Worm (Caenorhabditis elegans) whole organism, young adult: ENCODE data around the gene F31F7.2.

ENCODE experiments used
- B0336.3 ChIP-seq: fragments of 200-800 bp; sonication (Bioruptor generic); IDR thresholded peaks from 2 replicates; pipeline ENCODE4 v1.3.6; 2022; ENCODE audit warnings: missing genetic modification characterization, missing compliant biosample characterization
- C06A6.2 ChIP-seq: fragments of 200-800 bp; sonication (Bioruptor generic); conservative IDR thresholded peaks from 2 replicates; pipeline ENCODE4 v1.3.6; 2022; ENCODE audit warnings: missing genetic modification characterization, missing compliant biosample characterization
- F10E7.11 ChIP-seq: sonication (generic microtip); optimal IDR thresholded peaks from 2 replicates; lab custom pipeline; 2017; ENCODE audit warnings: mild to moderate bottlenecking, missing genetic modification characterization, moderate library complexity, missing compliant biosample characterization
- F22D6.2 ChIP-seq: sonication (generic microtip); optimal IDR thresholded peaks from 2 replicates; lab custom pipeline; 2016; ENCODE audit warnings: mild to moderate bottlenecking, missing genetic modification characterization, missing compliant biosample characterization
- F23B12.7 ChIP-seq: sonication (generic microtip); optimal IDR thresholded peaks from 2 replicates; lab custom pipeline; 2017; ENCODE audit warnings: missing genetic modification characterization, mild to moderate bottlenecking, missing compliant biosample characterization, antibody characterized with exemption, moderate library complexity; ENCODE audit not compliant: insufficient read depth
- F33H1.4 ChIP-seq: fragments of 200-800 bp; sonication (Bioruptor generic); IDR thresholded peaks from 2 replicates; pipeline ENCODE4 v1.3.6; 2022; ENCODE audit warnings: missing genetic modification reagents, missing genetic modification characterization, missing compliant biosample characterization
- F37B4.10 ChIP-seq: fragments of 200-800 bp; sonication (Bioruptor generic); IDR thresholded peaks from 2 replicates; pipeline ENCODE4 v1.3.6; 2022; ENCODE audit warnings: missing genetic modification characterization, missing compliant biosample characterization
- F57C9.4 ChIP-seq: sonication (generic microtip); optimal IDR thresholded peaks from 2 replicates; lab custom pipeline; 2017; ENCODE audit warnings: mild to moderate bottlenecking, missing genetic modification characterization, missing compliant biosample characterization
- Y56A3A.18 ChIP-seq: fragments of 200-800 bp; sonication (Bioruptor generic); IDR thresholded peaks from 2 replicates; pipeline ENCODE4 v1.3.6; 2022; ENCODE audit warnings: missing genetic modification reagents, missing genetic modification characterization, missing compliant biosample characterization
- ZK185.1 ChIP-seq: sonication (generic microtip); optimal IDR thresholded peaks from 2 replicates; lab custom pipeline; 2016; ENCODE audit warnings: mild to moderate bottlenecking, missing genetic modification characterization, missing compliant biosample characterization; ENCODE audit not compliant: poor library complexity, severe bottlenecking
- athp-1 ChIP-seq: sonication (generic microtip); optimal IDR thresholded peaks from 2 replicates; lab custom pipeline; 2017; ENCODE audit warnings: mild to moderate bottlenecking, missing genetic modification characterization, missing compliant biosample characterization
- bed-2 ChIP-seq: fragments of 200-800 bp; sonication (Bioruptor generic); IDR thresholded peaks from 2 replicates; pipeline ENCODE4 v1.3.6; 2022; ENCODE audit warnings: missing genetic modification reagents, missing genetic modification characterization, missing compliant biosample characterization
- ccch-3 ChIP-seq: fragments of 200-800 bp; sonication (Bioruptor generic); optimal IDR thresholded peaks from 2 replicates; lab custom pipeline; 2018; ENCODE audit warnings: mild to moderate bottlenecking, missing genetic modification characterization, missing compliant biosample characterization
- cebp-1 ChIP-seq, 2 experiments: fragments of 200-800 bp in 1 of 2; sonication (Bioruptor generic) in 1 of 2; sonication (generic microtip) in 1 of 2; IDR thresholded peaks in 1 of 2; optimal IDR thresholded peaks in 1 of 2; 2 replicates each; pipeline versions ENCODE4 v1.3.6 to Lab custom; 2017 to 2022; ENCODE audit warnings: missing compliant biosample characterization in 2 of 2, missing genetic modification characterization in 2 of 2, mild to moderate bottlenecking in 1 of 2, missing genetic modification reagents in 1 of 2, moderate library complexity in 1 of 2
- ceh-27 ChIP-seq: fragments of 200-800 bp; sonication (Bioruptor generic); optimal IDR thresholded peaks from 2 replicates; lab custom pipeline; 2018; ENCODE audit warnings: mild to moderate bottlenecking, missing genetic modification characterization, moderate library complexity, missing compliant biosample characterization
- ceh-40 ChIP-seq: fragments of 200-800 bp; sonication (Bioruptor generic); IDR thresholded peaks from 2 replicates; pipeline ENCODE4 v1.3.6; 2022; ENCODE audit warnings: missing genetic modification characterization, missing compliant biosample characterization
- chd-7 ChIP-seq: sonication (generic microtip); optimal IDR thresholded peaks from 2 replicates; lab custom pipeline; 2016; ENCODE audit warnings: mild to moderate bottlenecking, missing genetic modification characterization, moderate library complexity, missing compliant biosample characterization
- dox-1 ChIP-seq: fragments of 200-800 bp; sonication (Bioruptor generic); IDR thresholded peaks from 2 replicates; pipeline ENCODE4 v1.3.6; 2022; ENCODE audit warnings: missing genetic modification reagents, missing genetic modification characterization, missing compliant biosample characterization
- dpff-1 ChIP-seq: sonication (generic microtip); optimal IDR thresholded peaks from 2 replicates; lab custom pipeline; 2017; ENCODE audit warnings: mild to moderate bottlenecking, missing genetic modification characterization, missing compliant biosample characterization
- egl-18 ChIP-seq: fragments of 200-800 bp; sonication (Bioruptor generic); IDR thresholded peaks from 2 replicates; pipeline ENCODE4 v1.3.6; 2022; ENCODE audit warnings: missing genetic modification reagents, missing genetic modification characterization, missing compliant biosample characterization
- egrh-3 ChIP-seq: fragments of 200-800 bp; sonication (Bioruptor generic); IDR thresholded peaks from 2 replicates; pipeline ENCODE4 v1.3.6; 2022; ENCODE audit warnings: missing genetic modification reagents, missing genetic modification characterization, missing compliant biosample characterization
- hmg-1.2 ChIP-seq: fragments of 200-800 bp; sonication (Bioruptor generic); IDR thresholded peaks from 2 replicates; pipeline ENCODE4 v1.3.6; 2022; ENCODE audit warnings: missing genetic modification reagents, missing genetic modification characterization, missing compliant biosample characterization
- hsf-1 ChIP-seq: fragments of 200-800 bp; sonication (Bioruptor generic); IDR thresholded peaks from 2 replicates; pipeline ENCODE4 v1.3.6; 2022; ENCODE audit warnings: missing genetic modification reagents, missing genetic modification characterization, missing compliant biosample characterization
- let-526 ChIP-seq: fragments of 200-800 bp; sonication (Bioruptor generic); IDR thresholded peaks from 2 replicates; pipeline ENCODE4 v1.3.6; 2022; ENCODE audit warnings: missing genetic modification reagents, missing genetic modification characterization, missing compliant biosample characterization
- lin-26 ChIP-seq: fragments of 200-800 bp; sonication (Bioruptor generic); IDR thresholded peaks from 2 replicates; pipeline ENCODE4 v1.3.6; 2022; ENCODE audit warnings: missing genetic modification reagents, missing genetic modification characterization, missing compliant biosample characterization
- lin-35 ChIP-seq, 3 experiments: fragments of 150-350 bp in 2 of 3; sonication (generic microtip) in 1 of 3; optimal IDR thresholded peaks; 2 replicates each; lab custom pipeline; 2014 to 2018; ENCODE audit warnings: missing biosample characterization in 3 of 3, missing genetic modification characterization in 3 of 3, missing genetic modification reagents in 3 of 3
- lin-40 ChIP-seq: sonication (generic microtip); optimal IDR thresholded peaks from 2 replicates; lab custom pipeline; 2016; ENCODE audit warnings: missing genetic modification characterization, mild to moderate bottlenecking, missing compliant biosample characterization, missing genotype, missing genetic modification reagents
- lsy-27 ChIP-seq: sonication (generic microtip); optimal IDR thresholded peaks from 2 replicates; lab custom pipeline; 2017; ENCODE audit warnings: missing genetic modification characterization, mild to moderate bottlenecking, missing compliant biosample characterization, antibody characterized with exemption, missing genotype, borderline replicate concordance; ENCODE audit not compliant: insufficient read depth
- madf-10 ChIP-seq: sonication (generic microtip); optimal IDR thresholded peaks from 2 replicates; lab custom pipeline; 2016; ENCODE audit warnings: mild to moderate bottlenecking, missing genetic modification characterization, missing compliant biosample characterization
- madf-3 ChIP-seq: fragments of 200-800 bp; sonication (Bioruptor generic); IDR thresholded peaks from 2 replicates; pipeline ENCODE4 v1.3.6; 2022; ENCODE audit warnings: missing genetic modification reagents, missing genetic modification characterization, missing compliant biosample characterization
- nfyb-1 ChIP-seq: fragments of 200-800 bp; sonication (Bioruptor generic); IDR thresholded peaks from 2 replicates; pipeline ENCODE4 v1.3.6; 2022; ENCODE audit warnings: missing genetic modification reagents, missing genetic modification characterization, missing compliant biosample characterization
- nhr-179 ChIP-seq: sonication (generic microtip); optimal IDR thresholded peaks from 2 replicates; lab custom pipeline; 2016; ENCODE audit warnings: mild to moderate bottlenecking, missing genetic modification characterization, missing compliant biosample characterization
- nhr-27 ChIP-seq: fragments of 200-800 bp; sonication (Bioruptor generic); optimal IDR thresholded peaks from 2 replicates; lab custom pipeline; 2018; ENCODE audit warnings: mild to moderate bottlenecking, missing genetic modification characterization, moderate library complexity, missing compliant biosample characterization
- nhr-80 ChIP-seq: sonication (generic microtip); optimal IDR thresholded peaks from 2 replicates; lab custom pipeline; 2016; ENCODE audit warnings: missing genetic modification characterization, missing compliant biosample characterization
- pha-4 ChIP-seq: fragments of 150-350 bp; sonication (generic microtip); optimal IDR thresholded peaks from 2 replicates; lab custom pipeline; 2014; ENCODE audit warnings: missing biosample characterization, missing genetic modification reagents, missing genetic modification characterization
- rcor-1 ChIP-seq: fragments of 200-800 bp; sonication (Bioruptor generic); IDR thresholded peaks from 2 replicates; pipeline ENCODE4 v1.3.6; 2022; ENCODE audit warnings: missing genetic modification reagents, missing genetic modification characterization, missing compliant biosample characterization
- repo-1 ChIP-seq: sonication (generic microtip); optimal IDR thresholded peaks from 2 replicates; lab custom pipeline; 2017; ENCODE audit warnings: mild to moderate bottlenecking, missing genetic modification characterization, missing compliant biosample characterization
- sdz-38 ChIP-seq: sonication (generic microtip); optimal IDR thresholded peaks from 2 replicates; lab custom pipeline; 2016; ENCODE audit warnings: missing genotype, missing genetic modification characterization, missing compliant biosample characterization
- tlf-1 ChIP-seq: fragments of 200-800 bp; sonication (Bioruptor generic); optimal IDR thresholded peaks from 2 replicates; lab custom pipeline; 2018; ENCODE audit warnings: mild to moderate bottlenecking, missing genetic modification characterization, missing compliant biosample characterization
- zim-3 ChIP-seq: sonication (generic microtip); optimal IDR thresholded peaks from 2 replicates; lab custom pipeline; 2017; ENCODE audit warnings: mild to moderate bottlenecking, missing genetic modification characterization, moderate library complexity, missing compliant biosample characterization
- ztf-18 ChIP-seq: sonication (generic microtip); optimal IDR thresholded peaks from 2 replicates; lab custom pipeline; 2016; ENCODE audit warnings: missing genotype, mild to moderate bottlenecking, missing genetic modification characterization, missing compliant biosample characterization
- ztf-22 ChIP-seq: fragments of 200-800 bp; sonication (Bioruptor generic); optimal IDR thresholded peaks from 2 replicates; lab custom pipeline; 2018; ENCODE audit warnings: mild to moderate bottlenecking, missing genetic modification characterization, moderate library complexity, missing compliant biosample characterization
- ztf-28 ChIP-seq: fragments of 200-800 bp; sonication (Bioruptor generic); IDR thresholded peaks from 2 replicates; pipeline ENCODE4 v1.3.6; 2022; ENCODE audit warnings: missing genetic modification reagents, missing genetic modification characterization, missing compliant biosample characterization
- ztf-6 ChIP-seq: fragments of 200-800 bp; sonication (Bioruptor generic); IDR thresholded peaks from 2 replicates; pipeline ENCODE4 v1.3.6; 2022; ENCODE audit warnings: missing genetic modification reagents, missing genetic modification characterization, missing compliant biosample characterization

The F31F7.2 gene

ce11 chrV:6243260-6243659, 27.4 kb upstream of the F31F7.2 start (continued):
- TF ChIP-seq dox-1 (GFP tag; lab: Robert Waterston, UW) = peak; percentile 33; the same call in 1 of the 2 replicates
- TF ChIP-seq athp-1 (tag; lab: Kevin White, UChicago) = no peak
- TF ChIP-seq F57C9.4 (tag; lab: Kevin White, UChicago) = no peak
- TF ChIP-seq F10E7.11 (tag; lab: Kevin White, UChicago) = no peak
- TF ChIP-seq nhr-27 (tag; lab: Kevin White, UChicago) = no peak
- TF ChIP-seq sdz-38 (tag; lab: Kevin White, UChicago) = no peak
- TF ChIP-seq ceh-27 (GFP tag; lab: Kevin White, UChicago) = no peak
- no peak for TF ChIP-seq bed-2
- no peak for TF ChIP-seq egl-18 (GFP tag; lab: Robert Waterston, UW)
- no peak for TF ChIP-seq lin-35 (GFP tag; optimal IDR thresholded peaks at IDR 0.05; lab: Kevin White, UChicago)
- TF ChIP-seq ceh-40 (GFP tag; lab: Robert Waterston, UW) = no peak
- TF ChIP-seq lin-40 (tag; lab: Kevin White, UChicago) = peak; percentile 13
- TF ChIP-seq pha-4 (tag; lab: Kevin White, UChicago) = no peak
- TF ChIP-seq hsf-1 (GFP tag; lab: Robert Waterston, UW) = no peak
- peak; percentile 76 for TF ChIP-seq ztf-22 (GFP tag; lab: Kevin White, UChicago)
- 0 out of 2 replicates have a peak, but pooled peaks have one; percentile 55 for TF ChIP-seq nfyb-1 (GFP tag; lab: Robert Waterston, UW)
- no peak for TF ChIP-seq ztf-28
- TF ChIP-seq hmg-1.2 (GFP tag; lab: Robert Waterston, UW) = 0 out of 2 replicates have a peak, but pooled peaks have one; percentile 7
- TF ChIP-seq repo-1 (tag; lab: Kevin White, UChicago) = no peak
- no peak for TF ChIP-seq cebp-1 (GFP tag; IDR thresholded peaks at IDR 0.05; lab: Robert Waterston, UW)
- TF ChIP-seq cebp-1 (tag; optimal IDR thresholded peaks at IDR 0.05; lab: Kevin White, UChicago) = peak; percentile 47
- no peak for TF ChIP-seq tlf-1
- no peak for TF ChIP-seq F33H1.4 (GFP tag; lab: Robert Waterston, UW)

ce11 chrV:6244631-6245030, 26.0 kb upstream of the F31F7.2 start:
- TF ChIP-seq rcor-1 (GFP tag; lab: Robert Waterston, UW) (no peak), let-526 (GFP tag; lab: Robert Waterston, UW) (no peak), zim-3 (tag; lab: Kevin White, UChicago) (no peak), C06A6.2 (GFP tag; lab: Robert Waterston, UW) (no peak), Y56A3A.18 (GFP tag; lab: Robert Waterston, UW) (no peak), ztf-6 (GFP tag; lab: Robert Waterston, UW) (no peak), ZK185.1 (tag; lab: Kevin White, UChicago) (no peak), lsy-27 (no peak), lin-35 (GFP tag; optimal IDR thresholded peaks at IDR 0.05; lab: Kevin White, UChicago) (no peak), nhr-179 (tag; lab: Kevin White, UChicago) (no peak), F23B12.7 (no peak), cebp-1 (GFP tag; IDR thresholded peaks at IDR 0.05; lab: Robert Waterston, UW) (no peak), cebp-1 (tag; optimal IDR thresholded peaks at IDR 0.05; lab: Kevin White, UChicago) (no peak), F22D6.2 (tag; lab: Kevin White, UChicago) (no peak)

- TF ChIP-seq chd-7 (peak; percentile 85), lin-40 (tag; lab: Kevin White, UChicago) (peak; percentile 87), madf-3 (no peak), F37B4.10 (GFP tag; lab: Robert Waterston, UW) (no peak), nhr-80 (peak; percentile 80), hmg-1.2 (GFP tag; lab: Robert Waterston, UW) (peak; percentile 57; the same call in 1 of the 2 replicates), cebp-1 (GFP tag; IDR thresholded peaks at IDR 0.05; lab: Robert Waterston, UW) (no peak), cebp-1 (tag; optimal IDR thresholded peaks at IDR 0.05; lab: Kevin White, UChicago) (peak; percentile 79), ccch-3 (GFP tag; lab: Kevin White, UChicago) (no peak), madf-10 (tag; lab: Kevin White, UChicago) (peak; percentile 83), dpff-1 (tag; lab: Kevin White, UChicago) (no peak), repo-1 (tag; lab: Kevin White, UChicago) (no peak), ztf-22 (GFP tag; lab: Kevin White, UChicago) (no peak), ztf-18 (peak; percentile 8), egrh-3 (0 out of 2 replicates have a peak, but pooled peaks have one; percentile 7), B0336.3 (peak; percentile 58; the same call in 1 of the 2 replicates), dox-1 (GFP tag; lab: Robert Waterston, UW) (peak; percentile 67), lin-26 (0 out of 2 replicates have a peak, but pooled peaks have one; percentile 28), C06A6.2 (GFP tag; lab: Robert Waterston, UW) (peak; percentile 79)
Measured at ce11 chrV:6246454-6246981, 24.1 kb upstream of the F31F7.2 start, which contains the start of gene dmd-7. TSS of gene dmd-7 (plus strand) at chrV:6246931.
